Worm (Caenorhabditis elegans) whole organism, midembryonic: ENCODE data around the gene F58F12.2.

Source experiments
- T22C8.4 ChIP-seq: fragments of 200-800 bp; sonication (Bioruptor generic); IDR thresholded peaks from 2 replicates; pipeline ENCODE4 v1.3.6; 2022; ENCODE audit warnings: missing genetic modification characterization, missing compliant biosample characterization
- klf-2 ChIP-seq: fragments of 200-800 bp; sonication (Bioruptor generic); conservative IDR thresholded peaks from 2 replicates; pipeline ENCODE4 v1.3.6; 2022; ENCODE audit warnings: missing genetic modification reagents, missing genetic modification characterization, missing compliant biosample characterization
- med-1 ChIP-seq: sonication (generic microtip); optimal IDR thresholded peaks from 2 replicates; lab custom pipeline; 2017; ENCODE audit warnings: missing genetic modification characterization, mild to moderate bottlenecking, missing compliant biosample characterization, antibody characterized with exemption, missing genetic modification reagents; ENCODE audit not compliant: insufficient read depth
- ref-1 ChIP-seq: fragments of 200-800 bp; sonication (Bioruptor generic); conservative IDR thresholded peaks from 2 replicates; pipeline ENCODE4 v1.3.6; 2022; ENCODE audit warnings: missing genetic modification reagents, missing genetic modification characterization, missing compliant biosample characterization
- ztf-29 ChIP-seq: fragments of 200-800 bp; sonication (Bioruptor generic); IDR thresholded peaks from 2 replicates; pipeline ENCODE4 v1.3.6; 2022; ENCODE audit warnings: missing genetic modification reagents, missing genetic modification characterization, missing compliant biosample characterization

DNA sequence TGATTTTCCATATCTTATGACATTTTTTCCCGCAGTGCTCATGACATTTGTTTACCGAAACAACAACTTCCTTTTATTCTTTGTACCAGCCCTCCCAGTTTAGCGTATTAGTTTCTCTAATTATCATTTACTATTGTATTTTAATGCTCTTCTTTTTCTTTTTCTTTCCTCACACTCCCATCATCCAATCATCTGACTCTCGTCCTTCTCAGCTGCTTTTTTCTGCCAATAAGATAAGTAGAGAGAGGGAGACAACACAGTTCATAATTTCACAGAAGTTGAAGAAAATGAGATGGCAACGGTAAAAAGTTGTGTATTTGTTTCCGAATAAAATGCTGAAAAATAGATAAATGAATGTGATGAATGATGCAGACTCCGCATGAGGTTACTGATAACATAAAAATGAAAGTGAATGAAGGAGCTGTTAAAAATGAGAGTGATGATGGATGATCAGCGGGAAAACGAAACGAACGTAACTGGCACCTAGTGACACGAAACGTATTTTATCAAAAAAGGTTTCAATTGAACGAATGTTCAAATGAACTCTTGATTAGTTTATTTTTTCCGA lies 10.4 kb downstream of the F58F12.2 start:
- TF ChIP-seq T22C8.4 (GFP tag; lab: Robert Waterston, UW) (no peak), klf-2 (GFP tag; lab: Robert Waterston, UW) (no peak), ztf-29 (GFP tag; lab: Robert Waterston, UW) (no peak), ref-1 (GFP tag; lab: Robert Waterston, UW) (no peak), med-1 (no peak)
